Fruit fly (Drosophila melanogaster): ENCODE data around the gene CG13622.

DNA sequence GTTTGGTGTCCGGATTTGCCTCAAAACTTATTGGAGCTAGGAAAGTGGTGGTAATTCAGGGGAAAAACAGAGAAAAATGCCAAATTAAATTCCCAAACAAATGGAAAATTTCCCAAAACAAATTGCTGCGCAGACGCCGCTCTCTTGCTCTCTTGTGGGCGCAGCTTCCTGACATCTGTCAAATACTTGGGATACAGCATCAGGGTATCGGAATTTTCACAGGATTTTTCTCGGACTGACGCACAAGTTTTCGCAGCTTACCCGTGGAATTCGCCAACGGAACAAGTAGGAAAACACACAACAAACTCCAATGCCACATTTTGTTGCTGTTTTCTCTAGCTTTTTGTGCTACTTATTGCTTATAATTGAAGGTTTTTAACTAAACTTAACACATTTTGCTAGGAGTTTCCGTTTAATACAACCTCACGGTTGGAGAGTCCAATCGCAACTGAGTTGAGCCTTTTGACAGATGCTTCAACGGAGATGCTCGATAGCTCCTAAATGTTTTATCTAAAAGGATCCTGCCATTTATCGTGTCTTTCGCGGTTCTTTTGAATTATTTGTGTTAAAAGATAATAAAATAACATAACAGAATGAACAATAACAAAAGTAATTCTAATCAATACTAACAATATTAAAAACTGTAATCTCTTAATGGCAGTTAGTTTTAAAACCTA lies 8.7 kb downstream of the CG13622 start, which contains the start of the genes nAChRbeta2 and DZIP1:
- TF ChIP-seq CTCF (optimal IDR thresholded peaks at IDR 0.05) (no peak), CG8478 (optimal IDR thresholded peaks at IDR 0.05) (no peak)

Measured in S2 (cell line).